Worm (Caenorhabditis elegans) whole organism, late embryonic: ENCODE results near the gene K02D10.4.

ENCODE experiments used
- ama-1 ChIP-seq: fragments of 150-350 bp; optimal IDR thresholded peaks from 2 replicates; lab custom pipeline; 2014
- ceh-34 ChIP-seq: sonication (generic microtip); optimal IDR thresholded peaks from 2 replicates; lab custom pipeline; 2016; ENCODE audit warnings: mild to moderate bottlenecking, missing genetic modification characterization, missing compliant biosample characterization
- ceh-45 ChIP-seq: fragments of 200-800 bp; sonication (Bioruptor generic); IDR thresholded peaks from 2 replicates; pipeline ENCODE4 v1.3.6; 2022; ENCODE audit warnings: missing genetic modification reagents, missing genetic modification characterization, missing compliant biosample characterization
- ceh-9 ChIP-seq: sonication (generic microtip); optimal IDR thresholded peaks from 2 replicates; lab custom pipeline; 2016; ENCODE audit warnings: mild to moderate bottlenecking, missing genetic modification characterization, inconsistent platforms, missing compliant biosample characterization
- hlh-15 ChIP-seq: sonication (generic microtip); optimal IDR thresholded peaks from 2 replicates; lab custom pipeline; 2016; ENCODE audit warnings: missing genetic modification characterization, missing compliant biosample characterization
- hlh-6 ChIP-seq: sonication (generic microtip); optimal IDR thresholded peaks from 2 replicates; lab custom pipeline; 2016; ENCODE audit warnings: missing genotype, missing genetic modification characterization, missing compliant biosample characterization
- nfya-1 ChIP-seq: sonication (generic microtip); optimal IDR thresholded peaks from 2 replicates; lab custom pipeline; 2017; ENCODE audit warnings: missing genetic modification characterization, mild to moderate bottlenecking, missing compliant biosample characterization, antibody characterized with exemption, moderate library complexity
- nhr-232 ChIP-seq: sonication (generic microtip); optimal IDR thresholded peaks from 2 replicates; lab custom pipeline; 2016; ENCODE audit warnings: missing genetic modification characterization, missing compliant biosample characterization
- pha-2 ChIP-seq: sonication (generic microtip); optimal IDR thresholded peaks from 2 replicates; lab custom pipeline; 2017; ENCODE audit warnings: mild to moderate bottlenecking, missing genetic modification characterization, missing compliant biosample characterization
- rnt-1 ChIP-seq: sonication (generic microtip); optimal IDR thresholded peaks from 2 replicates; lab custom pipeline; 2016; ENCODE audit warnings: missing genetic modification characterization, missing compliant biosample characterization
- tbx-2 ChIP-seq: sonication (generic microtip); optimal IDR thresholded peaks from 2 replicates; lab custom pipeline; 2016; ENCODE audit warnings: missing genetic modification characterization, missing compliant biosample characterization

ce11 chrIII:8809245-8809971 is 29.6 kb upstream of the K02D10.4 start, which contains the start of gene prx-19:
- TF ChIP-seq ama-1 (lab: Kevin White, UChicago) (no peak), nfya-1 (tag; lab: Kevin White, UChicago) (peak; percentile 43), ceh-45 (GFP tag; lab: Robert Waterston, UW) (no peak), hlh-6 (tag; lab: Kevin White, UChicago) (no peak), tbx-2 (tag; lab: Kevin White, UChicago) (no peak), ceh-9 (tag; lab: Kevin White, UChicago) (no peak), hlh-15 (tag; lab: Kevin White, UChicago) (no peak), nhr-232 (tag; lab: Kevin White, UChicago) (no peak), ceh-34 (tag; lab: Kevin White, UChicago) (no peak), rnt-1 (no peak), pha-2 (tag; lab: Kevin White, UChicago) (no peak)
